Worm (Caenorhabditis elegans) whole organism, L2 larva: ENCODE measurements around the gene gas-1.
A peak's percentile ranks its signal among the peaks of the same experiment; 100 is the strongest.

Experiments
- aly-2 ChIP-seq: fragments of 150-350 bp; optimal IDR thresholded peaks from 2 replicates; lab custom pipeline; 2014; ENCODE audit warnings: missing biosample characterization, missing genetic modification characterization
- ama-1 ChIP-seq: fragments of 150-350 bp; optimal IDR thresholded peaks from 2 replicates; lab custom pipeline; 2018; ENCODE audit warnings: inconsistent platforms
- blmp-1 ChIP-seq: sonication (generic microtip); optimal IDR thresholded peaks from 2 replicates; lab custom pipeline; 2017; ENCODE audit warnings: missing genetic modification characterization, mild to moderate bottlenecking, missing compliant biosample characterization, antibody characterized with exemption, moderate library complexity; ENCODE audit not compliant: insufficient read depth
- ceh-16 ChIP-seq: fragments of 150-350 bp; optimal IDR thresholded peaks from 2 replicates; lab custom pipeline; 2014; ENCODE audit warnings: missing biosample characterization, missing genetic modification characterization
- elt-1 ChIP-seq: fragments of 150-350 bp; optimal IDR thresholded peaks from 2 replicates; lab custom pipeline; 2014; ENCODE audit warnings: missing biosample characterization, missing genetic modification characterization
- elt-3 ChIP-seq: sonication (generic microtip); optimal IDR thresholded peaks from 2 replicates; lab custom pipeline; 2017; ENCODE audit warnings: missing biosample characterization, missing genetic modification characterization
- fos-1 ChIP-seq: fragments of 150-350 bp; optimal IDR thresholded peaks from 2 replicates; lab custom pipeline; 2014; ENCODE audit warnings: missing biosample characterization, missing genetic modification characterization
- gmeb-1 ChIP-seq: fragments of 150-350 bp; optimal IDR thresholded peaks from 2 replicates; lab custom pipeline; 2014; ENCODE audit warnings: missing biosample characterization, missing genetic modification characterization
- lin-39 ChIP-seq: fragments of 150-350 bp; optimal IDR thresholded peaks from 2 replicates; lab custom pipeline; 2014; ENCODE audit warnings: missing biosample characterization, missing genetic modification reagents, missing genetic modification characterization
- mdl-1 ChIP-seq, 2 experiments: fragments of 150-350 bp in 1 of 2; sonication (generic microtip) in 1 of 2; optimal IDR thresholded peaks; 2 replicates each; lab custom pipeline; 2017; ENCODE audit warnings: missing biosample characterization in 2 of 2, missing genetic modification characterization in 2 of 2
- nhr-11 ChIP-seq: fragments of 150-350 bp; optimal IDR thresholded peaks from 2 replicates; lab custom pipeline; 2014; ENCODE audit warnings: missing biosample characterization, missing genetic modification characterization
- nhr-129 ChIP-seq: fragments of 150-350 bp; optimal IDR thresholded peaks from 2 replicates; lab custom pipeline; 2014; ENCODE audit warnings: missing biosample characterization, missing genetic modification characterization
- nhr-23 ChIP-seq: fragments of 150-350 bp; optimal IDR thresholded peaks from 2 replicates; lab custom pipeline; 2014; ENCODE audit warnings: missing biosample characterization, missing genetic modification reagents, missing genetic modification characterization
- nhr-25 ChIP-seq: fragments of 150-350 bp; sonication (generic microtip); optimal IDR thresholded peaks from 3 replicates; lab custom pipeline; 2014; ENCODE audit warnings: missing biosample characterization, missing genetic modification characterization
- nhr-6 ChIP-seq: fragments of 150-350 bp; optimal IDR thresholded peaks from 2 replicates; lab custom pipeline; 2014; ENCODE audit warnings: missing biosample characterization, missing genetic modification characterization
- peb-1 ChIP-seq: fragments of 150-350 bp; optimal IDR thresholded peaks from 2 replicates; lab custom pipeline; 2014; ENCODE audit warnings: missing biosample characterization, missing genetic modification characterization
- sem-4 ChIP-seq: fragments of 150-350 bp; optimal IDR thresholded peaks from 2 replicates; lab custom pipeline; 2014; ENCODE audit warnings: missing biosample characterization, missing genetic modification reagents, missing genetic modification characterization
- sma-3 ChIP-seq: sonication (generic microtip); optimal IDR thresholded peaks from 2 replicates; lab custom pipeline; 2016; ENCODE audit warnings: missing genetic modification reagents, missing genetic modification characterization, missing compliant biosample characterization
- sma-9 ChIP-seq, 2 experiments: fragments of 150-350 bp in 1 of 2; sonication (generic microtip) in 1 of 2; optimal IDR thresholded peaks; 2 replicates each; lab custom pipeline; 2014 to 2016; ENCODE audit warnings: missing genetic modification characterization in 2 of 2, mild to moderate bottlenecking in 1 of 2, missing biosample characterization in 1 of 2, missing compliant biosample characterization in 1 of 2, missing genetic modification reagents in 1 of 2, moderate library complexity in 1 of 2
- snpc-4 ChIP-seq: fragments of 150-350 bp; optimal IDR thresholded peaks from 2 replicates; lab custom pipeline; 2014; ENCODE audit warnings: missing biosample characterization, missing genetic modification characterization
- unc-39 ChIP-seq: fragments of 150-350 bp; optimal IDR thresholded peaks from 2 replicates; lab custom pipeline; 2014; ENCODE audit warnings: missing biosample characterization, missing genetic modification characterization
- unc-55 ChIP-seq: fragments of 150-350 bp; sonication (generic microtip); optimal IDR thresholded peaks from 3 replicates; lab custom pipeline; 2014; ENCODE audit warnings: missing biosample characterization, missing genetic modification reagents, missing genetic modification characterization
- zag-1 ChIP-seq: fragments of 150-350 bp; optimal IDR thresholded peaks from 2 replicates; lab custom pipeline; 2014; ENCODE audit warnings: missing biosample characterization, missing genetic modification characterization
- ztf-11 ChIP-seq: sonication (generic microtip); optimal IDR thresholded peaks from 2 replicates; lab custom pipeline; 2017; ENCODE audit warnings: missing biosample characterization, missing genetic modification characterization
- ztf-4 ChIP-seq: fragments of 150-350 bp; optimal IDR thresholded peaks from 2 replicates; lab custom pipeline; 2014; ENCODE audit warnings: missing biosample characterization, missing genetic modification characterization

gas-1 gene

DNA sequence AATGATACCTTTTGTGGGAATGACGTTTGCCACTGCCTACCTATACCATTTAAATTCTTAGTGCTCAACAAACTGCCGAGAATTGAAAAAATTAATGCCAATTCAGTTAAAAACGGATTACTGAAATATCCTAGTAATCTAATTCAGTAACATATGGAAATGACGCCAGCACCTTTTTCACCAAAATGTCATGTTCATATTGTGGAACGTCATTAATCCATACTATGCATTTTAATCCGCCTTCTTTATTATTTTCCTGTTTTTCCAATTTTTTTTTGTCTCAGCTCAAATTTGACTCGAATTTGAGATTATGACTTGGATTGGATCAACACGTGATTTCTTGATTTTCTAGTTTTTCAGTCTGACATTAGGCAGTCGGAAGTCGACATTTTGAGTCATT is 48.8 kb downstream of the gas-1 start:
- TF ChIP-seq sma-3 (GFP tag; lab: Kevin White, UChicago) (no peak), gmeb-1 (no peak), ztf-4 (tag; lab: Kevin White, UChicago) (peak; percentile 28)

DNA sequence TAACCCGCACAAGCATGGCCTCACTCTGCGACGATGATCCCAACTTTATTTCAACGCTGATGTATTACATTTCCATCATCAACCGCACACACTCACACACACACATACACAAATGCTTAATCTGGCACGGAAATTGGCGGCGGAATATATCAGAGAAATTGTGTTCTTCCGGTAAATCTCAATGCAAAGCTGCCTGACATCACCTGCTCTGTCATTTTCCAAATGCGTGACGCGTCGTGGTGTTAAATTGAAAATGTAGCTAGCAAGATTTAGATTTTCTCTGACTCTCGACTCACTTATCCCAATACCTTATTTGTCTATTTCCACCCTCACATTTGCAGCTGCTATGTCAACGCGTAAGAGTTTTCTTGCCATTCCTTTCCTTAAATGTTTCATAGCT is 50.9 kb downstream of the gas-1 start:
- no peak for TF ChIP-seq ztf-11 (tag; lab: Kevin White, UChicago)
- no peak for TF ChIP-seq ama-1 (lab: Kevin White, UChicago)
- TF ChIP-seq fos-1: no peak
- TF ChIP-seq sma-3 (GFP tag; lab: Kevin White, UChicago): no peak
- no peak for TF ChIP-seq blmp-1
- TF ChIP-seq unc-55: no peak
- TF ChIP-seq nhr-25 (tag; lab: Kevin White, UChicago): no peak
- TF ChIP-seq ceh-16 (tag; lab: Kevin White, UChicago): no peak
- no peak for TF ChIP-seq nhr-11 (tag; lab: Kevin White, UChicago)
- TF ChIP-seq snpc-4: no peak
- no peak for TF ChIP-seq aly-2 (tag; lab: Kevin White, UChicago)
- no peak for TF ChIP-seq sem-4 (tag; lab: Kevin White, UChicago)
- TF ChIP-seq nhr-6: no peak
- no peak for TF ChIP-seq lin-39
- TF ChIP-seq gmeb-1: no peak
- TF ChIP-seq, all 48 proteins: peak for 0

DNA sequence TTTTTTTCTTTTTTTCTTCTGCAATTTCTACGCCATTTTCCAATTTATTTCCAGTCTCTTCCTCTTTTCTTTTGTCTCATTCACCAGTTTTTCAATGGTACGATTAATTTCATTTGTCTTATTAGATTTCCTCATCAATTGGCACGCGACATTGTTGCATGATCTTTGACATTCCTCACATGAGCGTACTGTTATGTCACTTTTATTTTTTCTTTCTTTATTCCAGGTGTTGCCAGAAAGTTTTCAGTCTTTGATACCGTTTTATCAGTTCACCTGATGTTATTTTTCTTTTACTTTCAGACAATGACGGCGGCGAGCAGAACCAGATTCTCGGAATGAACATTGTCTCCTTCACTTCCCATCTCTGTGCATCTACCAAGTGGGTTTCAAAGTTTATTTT is 52.8 kb downstream of the gas-1 start, which contains the start of the genes olrn-1 and C02C6.14:
olrn-1 (plus strand) TSS at position 301 of the 400 bp plus-strand sequence.
C02C6.14 (plus strand) TSS at position 304 of the 400 bp plus-strand sequence.
- TF ChIP-seq peb-1 (tag; lab: Kevin White, UChicago) (no peak), lin-39 (no peak), unc-55 (no peak), nhr-129 (tag; lab: Kevin White, UChicago) (no peak), elt-3 (tag; lab: Kevin White, UChicago) (no peak), nhr-23 (tag; lab: Kevin White, UChicago) (no peak), elt-1 (tag; lab: Kevin White, UChicago) (no peak), fos-1 (no peak), aly-2 (tag; lab: Kevin White, UChicago) (no peak), sma-9 (GFP tag; optimal IDR thresholded peaks at IDR 0.05; lab: Kevin White, UChicago) (no peak), sma-9 (tag; optimal IDR thresholded peaks at IDR 0.05; lab: Kevin White, UChicago) (no peak), unc-39 (tag; lab: Kevin White, UChicago) (no peak), ztf-11 (tag; lab: Kevin White, UChicago) (no peak), zag-1 (tag; lab: Kevin White, UChicago) (no peak), sma-3 (GFP tag; lab: Kevin White, UChicago) (no peak), mdl-1 (tag; optimal IDR thresholded peaks at IDR 0.05; lab: Kevin White, UChicago) (no peak), gmeb-1 (no peak), ztf-4 (tag; lab: Kevin White, UChicago) (no peak), blmp-1 (no peak)
